Worm (Caenorhabditis elegans) whole organism, L1 larva: ENCODE data around the gene ltah-1.1.

Experiments used
- efl-1 ChIP-seq, 4 experiments: fragments of 150-350 bp; optimal IDR thresholded peaks in 3 of 4; peaks in 1 of 4; 1 replicate in 1 of 4; 2 replicates in 3 of 4; lab custom pipeline; 2014; ENCODE audit warnings: missing biosample characterization in 2 of 4, missing genetic modification characterization in 2 of 4, missing genetic modification reagents in 2 of 4
- fos-1 ChIP-seq: fragments of 150-350 bp; optimal IDR thresholded peaks from 2 replicates; lab custom pipeline; 2014; ENCODE audit warnings: missing biosample characterization, missing genetic modification characterization
- hpl-2 ChIP-seq: fragments of 150-350 bp; optimal IDR thresholded peaks from 2 replicates; lab custom pipeline; 2014; ENCODE audit warnings: missing biosample characterization, missing genetic modification reagents, missing genetic modification characterization
- lin-15B ChIP-seq: fragments of 150-350 bp; sonication (generic microtip); optimal IDR thresholded peaks from 3 replicates; lab custom pipeline; 2014; ENCODE audit warnings: missing biosample characterization, missing genetic modification characterization
- nhr-28 ChIP-seq: fragments of 150-350 bp; optimal IDR thresholded peaks from 2 replicates; lab custom pipeline; 2014; ENCODE audit warnings: missing biosample characterization, missing genetic modification characterization

DNA sequence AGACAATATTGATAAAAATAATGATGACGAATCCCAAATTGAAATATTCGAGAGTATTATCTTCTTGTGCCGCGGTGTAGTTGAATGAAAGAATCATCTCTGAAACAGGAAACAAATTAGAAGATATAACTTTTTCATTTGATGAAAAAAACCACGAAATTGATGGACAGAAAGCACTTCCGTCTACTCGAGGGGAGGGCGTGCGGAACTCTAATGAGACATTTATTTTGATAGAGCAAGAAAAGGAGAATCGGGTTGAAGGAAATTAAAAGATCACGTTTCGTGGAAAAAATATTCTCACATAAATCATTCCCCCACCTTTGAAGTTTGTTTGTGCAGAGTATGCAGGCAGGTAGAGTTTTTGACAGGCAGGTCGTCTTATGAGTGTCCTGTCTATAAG, 18.1 kb upstream of the ltah-1.1 start, which contains the start of gene sre-14:
- TF ChIP-seq nhr-28 (tag; lab: Kevin White, UChicago), result no peak
- TF ChIP-seq fos-1 (tag; lab: Kevin White, UChicago), result no peak
- TF ChIP-seq lin-15B (tag; lab: Kevin White, UChicago), result no peak
- no peak for TF ChIP-seq hpl-2 (GFP tag; lab: Kevin White, UChicago)
- TF ChIP-seq efl-1 (optimal IDR thresholded peaks at IDR 0.05; lab: Kevin White, UChicago), result no peak
- no peak for TF ChIP-seq efl-1 (GFP tag; optimal IDR thresholded peaks at IDR 0.05 in 1 of 2; lab: Kevin White, UChicago)
